Worm (Caenorhabditis elegans) whole organism, L1 larva: ENCODE measurements around the gene C13B4.1.
A peak's percentile ranks its signal among the peaks of the same experiment; 100 is the strongest.

Source experiments
- aha-1 ChIP-seq: fragments of 150-350 bp; optimal IDR thresholded peaks from 2 replicates; lab custom pipeline; 2014; ENCODE audit warnings: missing biosample characterization, missing genetic modification characterization
- alr-1 ChIP-seq: fragments of 200-800 bp; sonication (Bioruptor generic); optimal IDR thresholded peaks from 2 replicates; lab custom pipeline; 2018; ENCODE audit warnings: borderline replicate concordance, mild to moderate bottlenecking, missing genetic modification characterization, missing compliant biosample characterization
- ama-1 ChIP-seq: fragments of 150-350 bp; optimal IDR thresholded peaks from 2 replicates; lab custom pipeline; 2014
- blmp-1 ChIP-seq: fragments of 150-350 bp; optimal IDR thresholded peaks from 2 replicates; lab custom pipeline; 2014; ENCODE audit warnings: missing biosample characterization, missing genetic modification characterization
- ceh-63 ChIP-seq: fragments of 200-800 bp; sonication (Bioruptor generic); optimal IDR thresholded peaks from 2 replicates; lab custom pipeline; 2018; ENCODE audit warnings: mild to moderate bottlenecking, missing genetic modification characterization, missing compliant biosample characterization
- ceh-8 ChIP-seq: fragments of 200-800 bp; sonication (Bioruptor generic); optimal IDR thresholded peaks from 2 replicates; lab custom pipeline; 2018; ENCODE audit warnings: mild to moderate bottlenecking, missing genetic modification characterization, moderate library complexity, missing compliant biosample characterization
- ceh-90 ChIP-seq: sonication (generic microtip); optimal IDR thresholded peaks from 2 replicates; lab custom pipeline; 2016; ENCODE audit warnings: missing genetic modification characterization, missing compliant biosample characterization
- dpl-1 ChIP-seq, 3 experiments: fragments of 150-350 bp in 2 of 3; sonication (generic microtip) in 1 of 3; optimal IDR thresholded peaks; 2 replicates each; lab custom pipeline; 2014 to 2017; ENCODE audit warnings: missing biosample characterization in 3 of 3, missing genetic modification characterization in 3 of 3, missing genetic modification reagents in 3 of 3
- dsc-1 ChIP-seq: sonication (generic microtip); optimal IDR thresholded peaks from 2 replicates; lab custom pipeline; 2016; ENCODE audit warnings: mild to moderate bottlenecking, missing genetic modification characterization, missing compliant biosample characterization
- efl-1 ChIP-seq, 4 experiments: fragments of 150-350 bp; optimal IDR thresholded peaks in 3 of 4; peaks in 1 of 4; 1 replicate in 1 of 4; 2 replicates in 3 of 4; lab custom pipeline; 2014; ENCODE audit warnings: missing biosample characterization in 2 of 4, missing genetic modification characterization in 2 of 4, missing genetic modification reagents in 2 of 4
- egl-13 ChIP-seq: sonication (generic microtip); optimal IDR thresholded peaks from 2 replicates; lab custom pipeline; 2016; ENCODE audit warnings: missing genotype, missing genetic modification reagents, missing genetic modification characterization, missing compliant biosample characterization
- egl-27 ChIP-seq, 2 experiments: fragments of 150-350 bp in 1 of 2; sonication (generic microtip); optimal IDR thresholded peaks; 3 replicates each; lab custom pipeline; 2017 to 2018; ENCODE audit warnings: missing biosample characterization in 2 of 2, missing genetic modification characterization in 2 of 2, missing genetic modification reagents in 2 of 2
- elt-2 ChIP-seq: sonication (generic microtip); optimal IDR thresholded peaks from 2 replicates; lab custom pipeline; 2016; ENCODE audit warnings: missing genetic modification characterization, mild to moderate bottlenecking, inconsistent platforms, missing compliant biosample characterization, missing genetic modification reagents
- elt-3 ChIP-seq, 6 experiments: fragments of 150-350 bp in 1 of 6; sonication (generic microtip); optimal IDR thresholded peaks; 2 replicates each; lab custom pipeline; 2017 to 2018; ENCODE audit warnings: missing biosample characterization in 6 of 6, missing genetic modification characterization in 6 of 6, inconsistent platforms in 1 of 6
- fkh-10 ChIP-seq: sonication (generic microtip); optimal IDR thresholded peaks from 2 replicates; lab custom pipeline; 2017; ENCODE audit warnings: missing biosample characterization, missing genetic modification reagents, missing genetic modification characterization
- fkh-4 ChIP-seq: sonication (generic microtip); optimal IDR thresholded peaks from 2 replicates; lab custom pipeline; 2016; ENCODE audit warnings: missing compliant biosample characterization, missing genetic modification characterization, borderline replicate concordance
- grh-1 ChIP-seq: fragments of 200-800 bp; sonication (Bioruptor generic); IDR thresholded peaks from 2 replicates; pipeline ENCODE4 v1.3.6; 2022; ENCODE audit warnings: missing genetic modification reagents, missing genetic modification characterization, missing compliant biosample characterization
- hlh-4 ChIP-seq: sonication (generic microtip); optimal IDR thresholded peaks from 2 replicates; lab custom pipeline; 2016; ENCODE audit warnings: mild to moderate bottlenecking, missing genetic modification characterization, missing compliant biosample characterization
- irx-1 ChIP-seq: sonication (generic microtip); optimal IDR thresholded peaks from 2 replicates; lab custom pipeline; 2016; ENCODE audit warnings: missing genetic modification characterization, missing compliant biosample characterization
- isw-1 ChIP-seq: fragments of 200-800 bp; sonication (Bioruptor generic); IDR thresholded peaks from 2 replicates; pipeline ENCODE4 v1.3.6; 2022; ENCODE audit warnings: missing genetic modification characterization, missing compliant biosample characterization
- lin-35 ChIP-seq, 2 experiments: fragments of 150-350 bp; optimal IDR thresholded peaks; 2 replicates each; lab custom pipeline; 2014; ENCODE audit warnings: missing biosample characterization in 2 of 2, missing genetic modification characterization in 2 of 2, missing genetic modification reagents in 2 of 2
- lin-39 ChIP-seq: fragments of 150-350 bp; optimal IDR thresholded peaks from 2 replicates; lab custom pipeline; 2014; ENCODE audit warnings: missing biosample characterization, missing genetic modification reagents, missing genetic modification characterization
- lir-3 ChIP-seq: sonication (generic microtip); optimal IDR thresholded peaks from 2 replicates; lab custom pipeline; 2016; ENCODE audit warnings: mild to moderate bottlenecking, missing genetic modification characterization, moderate library complexity, missing compliant biosample characterization; ENCODE audit not compliant: poor library complexity
- mdl-1 ChIP-seq, 2 experiments: fragments of 150-350 bp; optimal IDR thresholded peaks; 2 replicates each; lab custom pipeline; 2014 to 2017; ENCODE audit warnings: missing biosample characterization in 2 of 2, missing genetic modification characterization in 2 of 2, inconsistent platforms in 1 of 2
- mef-2 ChIP-seq: fragments of 150-350 bp; optimal IDR thresholded peaks from 2 replicates; lab custom pipeline; 2014; ENCODE audit warnings: missing biosample characterization, missing genetic modification characterization
- nhr-11 ChIP-seq: fragments of 150-350 bp; optimal IDR thresholded peaks from 2 replicates; lab custom pipeline; 2014; ENCODE audit warnings: missing biosample characterization, missing genetic modification characterization
- nhr-20 ChIP-seq: sonication (generic microtip); optimal IDR thresholded peaks from 2 replicates; lab custom pipeline; 2016; ENCODE audit warnings: mild to moderate bottlenecking, missing genetic modification characterization, missing compliant biosample characterization
- nhr-237 ChIP-seq: fragments of 150-350 bp; optimal IDR thresholded peaks from 2 replicates; lab custom pipeline; 2014; ENCODE audit warnings: missing biosample characterization, missing genetic modification characterization
- nhr-28 ChIP-seq: fragments of 150-350 bp; optimal IDR thresholded peaks from 2 replicates; lab custom pipeline; 2014; ENCODE audit warnings: missing biosample characterization, missing genetic modification characterization
- nhr-47 ChIP-seq: sonication (generic microtip); optimal IDR thresholded peaks from 2 replicates; lab custom pipeline; 2016; ENCODE audit warnings: mild to moderate bottlenecking, missing genetic modification characterization, moderate library complexity, missing compliant biosample characterization
- nhr-77 ChIP-seq: fragments of 150-350 bp; optimal IDR thresholded peaks from 2 replicates; lab custom pipeline; 2014; ENCODE audit warnings: missing biosample characterization, missing genetic modification characterization
- nhr-84 ChIP-seq: sonication (generic microtip); optimal IDR thresholded peaks from 2 replicates; lab custom pipeline; 2017; ENCODE audit warnings: missing biosample characterization, missing genetic modification characterization
- nhr-85 ChIP-seq: sonication (generic microtip); peaks from one replicate; lab custom pipeline; 2016; ENCODE audit warnings: missing genetic modification characterization, inconsistent platforms, missing compliant biosample characterization
- nhr-90 ChIP-seq: sonication (generic microtip); optimal IDR thresholded peaks from 2 replicates; lab custom pipeline; 2016; ENCODE audit warnings: mild to moderate bottlenecking, missing genetic modification characterization, missing compliant biosample characterization; ENCODE audit not compliant: poor library complexity
- pag-3 ChIP-seq: sonication (generic microtip); optimal IDR thresholded peaks from 2 replicates; lab custom pipeline; 2017; ENCODE audit warnings: missing genetic modification characterization, mild to moderate bottlenecking, missing compliant biosample characterization, antibody characterized with exemption, borderline replicate concordance; ENCODE audit not compliant: insufficient read depth
- pax-3 ChIP-seq: fragments of 200-800 bp; sonication (Bioruptor generic); optimal IDR thresholded peaks from 2 replicates; lab custom pipeline; 2018; ENCODE audit warnings: mild to moderate bottlenecking, missing genetic modification characterization, moderate library complexity, missing compliant biosample characterization
- rnt-1 ChIP-seq: sonication (generic microtip); optimal IDR thresholded peaks from 2 replicates; lab custom pipeline; 2016; ENCODE audit warnings: mild to moderate bottlenecking, missing genetic modification characterization, moderate library complexity, missing compliant biosample characterization
- skn-1 ChIP-seq: fragments of 150-350 bp; optimal IDR thresholded peaks from 2 replicates; lab custom pipeline; 2014; ENCODE audit warnings: missing biosample characterization, missing genetic modification characterization
- snpc-4 ChIP-seq: fragments of 150-350 bp; optimal IDR thresholded peaks from 2 replicates; lab custom pipeline; 2014; ENCODE audit warnings: missing biosample characterization, missing genetic modification characterization
- snu-23 ChIP-seq: sonication (generic microtip); optimal IDR thresholded peaks from 2 replicates; lab custom pipeline; 2016; ENCODE audit warnings: missing genetic modification characterization, missing compliant biosample characterization
- sup-37 ChIP-seq: fragments of 200-800 bp; sonication (Bioruptor generic); optimal IDR thresholded peaks from 2 replicates; lab custom pipeline; 2018; ENCODE audit warnings: mild to moderate bottlenecking, missing genetic modification characterization, missing compliant biosample characterization
- swsn-7 ChIP-seq: sonication (generic microtip); optimal IDR thresholded peaks from 2 replicates; lab custom pipeline; 2016; ENCODE audit warnings: missing genetic modification characterization, missing compliant biosample characterization
- tbx-2 ChIP-seq: sonication (generic microtip); optimal IDR thresholded peaks from 2 replicates; lab custom pipeline; 2016; ENCODE audit warnings: missing genetic modification characterization, missing compliant biosample characterization
- unc-30 ChIP-seq: sonication (generic microtip); optimal IDR thresholded peaks from 2 replicates; lab custom pipeline; 2017; ENCODE audit warnings: missing biosample characterization, missing genetic modification characterization
- unc-62 ChIP-seq: fragments of 150-350 bp; optimal IDR thresholded peaks from 2 replicates; lab custom pipeline; 2014; ENCODE audit warnings: missing biosample characterization, missing genetic modification reagents, missing genetic modification characterization
- unc-98 ChIP-seq: fragments of 200-800 bp; sonication (Bioruptor generic); IDR thresholded peaks from 2 replicates; pipeline ENCODE4 v1.3.6; 2022; ENCODE audit warnings: missing genetic modification characterization, missing compliant biosample characterization
- vab-15 ChIP-seq: sonication (generic microtip); optimal IDR thresholded peaks from 2 replicates; lab custom pipeline; 2017; ENCODE audit warnings: missing genotype, mild to moderate bottlenecking, missing genetic modification characterization, missing compliant biosample characterization
- xbp-1 ChIP-seq: sonication (generic microtip); optimal IDR thresholded peaks from 2 replicates; lab custom pipeline; 2016; ENCODE audit warnings: missing genetic modification characterization, missing compliant biosample characterization
- zag-1 ChIP-seq: fragments of 150-350 bp; optimal IDR thresholded peaks from 2 replicates; lab custom pipeline; 2014; ENCODE audit warnings: missing biosample characterization, missing genetic modification characterization
- zip-4 ChIP-seq: fragments of 200-800 bp; sonication (Bioruptor generic); optimal IDR thresholded peaks from 2 replicates; lab custom pipeline; 2018; ENCODE audit warnings: mild to moderate bottlenecking, missing genetic modification characterization, moderate library complexity, missing compliant biosample characterization
- ztf-11 ChIP-seq, 2 experiments: sonication (generic microtip); optimal IDR thresholded peaks; 2 replicates each; lab custom pipeline; 2016 to 2017; ENCODE audit warnings: missing genetic modification characterization in 2 of 2, missing biosample characterization in 1 of 2, missing compliant biosample characterization in 1 of 2
- ztf-4 ChIP-seq: fragments of 150-350 bp; optimal IDR thresholded peaks from 2 replicates; lab custom pipeline; 2014; ENCODE audit warnings: missing biosample characterization, missing genetic modification characterization

The C13B4.1 gene

DNA sequence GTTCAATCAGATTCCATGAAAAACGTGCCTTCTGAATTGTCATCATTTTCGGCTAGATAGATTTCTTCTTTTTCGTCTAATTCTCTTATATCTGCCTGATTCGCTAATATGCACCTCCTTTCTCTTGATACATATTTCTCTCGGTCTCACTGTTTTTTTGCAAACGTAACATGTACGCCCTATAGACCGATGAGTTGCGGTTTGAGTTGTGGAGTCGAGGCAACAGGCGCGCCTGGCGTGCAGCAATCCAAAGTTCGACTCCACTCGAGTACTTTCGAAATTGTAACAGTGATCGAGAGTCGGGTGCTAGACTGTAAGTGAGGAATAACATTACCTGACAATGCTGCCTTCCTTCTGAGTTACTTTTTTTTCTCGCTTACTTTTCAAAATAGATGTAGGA, 17.4 kb upstream of the C13B4.1 start (continued):
- TF ChIP-seq elt-3 (tag; optimal IDR thresholded peaks at IDR 0.05; lab: Kevin White, UChicago) = peak in 3 of 6 experiments; percentile 32 to 83 (median 55)
- peak; percentile 97 for TF ChIP-seq skn-1 (tag; lab: Kevin White, UChicago)
- TF ChIP-seq unc-62 = no peak
- peak; percentile 30 for TF ChIP-seq zip-4 (GFP tag; lab: Kevin White, UChicago)
- peak; percentile 92 for TF ChIP-seq nhr-20 (tag; lab: Kevin White, UChicago)
- peak; percentile 94 for TF ChIP-seq nhr-90 (tag; lab: Kevin White, UChicago)
- peak; percentile 67 for TF ChIP-seq dsc-1 (tag; lab: Kevin White, UChicago)
- TF ChIP-seq blmp-1 (tag; lab: Kevin White, UChicago) = peak; percentile 76
- TF ChIP-seq ceh-63 (GFP tag; lab: Kevin White, UChicago) = no peak
- TF ChIP-seq sup-37 (GFP tag; lab: Kevin White, UChicago) = no peak
- peak; percentile 88 for TF ChIP-seq snu-23 (GFP tag; lab: Kevin White, UChicago)
- TF ChIP-seq nhr-237 (tag; lab: Kevin White, UChicago) = peak; percentile 3
- peak; percentile 8 for TF ChIP-seq fkh-10
- TF ChIP-seq elt-2 (tag; lab: Kevin White, UChicago) = peak; percentile 65
- TF ChIP-seq grh-1 (GFP tag; lab: Robert Waterston, UW) = peak; percentile 47; the same call in 1 of the 2 replicates
- no peak for TF ChIP-seq isw-1 (GFP tag; lab: Robert Waterston, UW)
- no peak for TF ChIP-seq unc-98
- no peak for TF ChIP-seq alr-1 (tag; lab: Kevin White, UChicago)
- TF ChIP-seq hlh-4 = no peak
- TF ChIP-seq rnt-1 (tag; lab: Kevin White, UChicago) = peak; percentile 90
- peak in 1 of 2 experiments; percentile 86 for TF ChIP-seq mdl-1 (tag; optimal IDR thresholded peaks at IDR 0.05; lab: Kevin White, UChicago)
- no peak for TF ChIP-seq zag-1 (tag; lab: Kevin White, UChicago)
- peak; percentile 58 for TF ChIP-seq irx-1 (tag; lab: Kevin White, UChicago)
- TF ChIP-seq ceh-90 (tag; lab: Kevin White, UChicago) = peak; percentile 53
- TF ChIP-seq lin-39 (tag; lab: Kevin White, UChicago) = no peak
- TF ChIP-seq egl-13 (tag; lab: Kevin White, UChicago) = peak; percentile 40
- TF ChIP-seq nhr-28 (tag; lab: Kevin White, UChicago) = no peak
- peak; percentile 18 for TF ChIP-seq ztf-4 (tag; lab: Kevin White, UChicago)
- peak; percentile 30 for TF ChIP-seq nhr-11
- TF ChIP-seq pax-3 = peak; percentile 76
- TF ChIP-seq lir-3 = peak; percentile 83
- no peak for TF ChIP-seq ama-1 (lab: Kevin White, UChicago)
- TF ChIP-seq ceh-8 (GFP tag; lab: Kevin White, UChicago) = peak; percentile 41
- peak; percentile 56 to 85 for TF ChIP-seq lin-35 (GFP tag; optimal IDR thresholded peaks at IDR 0.05; lab: Kevin White, UChicago)
- TF ChIP-seq fkh-4 (tag; lab: Kevin White, UChicago) = no peak
- TF ChIP-seq xbp-1 (tag; lab: Kevin White, UChicago) = peak; percentile 68
- peak; percentile 83 for TF ChIP-seq tbx-2 (tag; lab: Kevin White, UChicago)
- peak; percentile 97 for TF ChIP-seq nhr-77 (tag; lab: Kevin White, UChicago)
- no peak for TF ChIP-seq unc-30
- TF ChIP-seq egl-27 (tag; optimal IDR thresholded peaks at IDR 0.05; lab: Kevin White, UChicago) = peak; percentile 22 to 50
- peak; percentile 44 for TF ChIP-seq mef-2 (tag; lab: Kevin White, UChicago)
- TF ChIP-seq snpc-4 (tag; lab: Kevin White, UChicago) = peak; percentile 75
- no peak for TF ChIP-seq pag-3 (tag; lab: Kevin White, UChicago)
- peak; percentile 86 for TF ChIP-seq nhr-47 (tag; lab: Kevin White, UChicago)
- peak; percentile 57 for TF ChIP-seq vab-15 (tag; lab: Kevin White, UChicago)
- TF ChIP-seq ztf-11 (tag; optimal IDR thresholded peaks at IDR 0.05; lab: Kevin White, UChicago) = peak in 1 of 2 experiments; percentile 66
- peak; percentile 30 to 67 (median 58) for TF ChIP-seq dpl-1 (GFP tag; optimal IDR thresholded peaks at IDR 0.05; lab: Kevin White, UChicago)
- TF ChIP-seq efl-1 (optimal IDR thresholded peaks at IDR 0.05; lab: Kevin White, UChicago) = peak; percentile 66 to 68
- TF ChIP-seq efl-1 (GFP tag; optimal IDR thresholded peaks at IDR 0.05 in 1 of 2; lab: Kevin White, UChicago) = peak; percentile 53 to 96
- peak; percentile 74 for TF ChIP-seq swsn-7 (tag; lab: Kevin White, UChicago)
- TF ChIP-seq nhr-85 (tag; lab: Kevin White, UChicago) = peak; percentile 94
- TF ChIP-seq aha-1 (tag; lab: Kevin White, UChicago) = peak; percentile 45
- TF ChIP-seq nhr-84 (tag; lab: Kevin White, UChicago) = no peak
